Fruit fly (Drosophila melanogaster) whole organism, embryonic: ENCODE measurements around the gene Hinfp.
A peak's percentile ranks its signal among the peaks of the same experiment; 100 is the strongest.

ENCODE experiments used
- ATbp ChIP-seq: fragments of 200-800 bp; sonication (Bioruptor generic); optimal IDR thresholded peaks from 2 replicates; lab custom pipeline; 2017; ENCODE audit warnings: missing biosample characterization, mild to moderate bottlenecking, missing genetic modification characterization, missing genetic modification reagents
- Asciz ChIP-seq: fragments of 200-800 bp; sonication (Bioruptor generic); optimal IDR thresholded peaks from 2 replicates; lab custom pipeline; 2017; ENCODE audit warnings: missing biosample characterization, mild to moderate bottlenecking, missing genetic modification characterization, missing genetic modification reagents
- Bdp1 ChIP-seq: fragments of 200-800 bp; sonication (Bioruptor generic); optimal IDR thresholded peaks from 3 replicates; lab custom pipeline; 2016; ENCODE audit warnings: missing biosample characterization, missing genetic modification characterization
- CG10267 ChIP-seq: fragments of 200-800 bp; sonication (Bioruptor generic); optimal IDR thresholded peaks from 2 replicates; lab custom pipeline; 2018; ENCODE audit warnings: missing biosample characterization, mild to moderate bottlenecking, missing genetic modification characterization, moderate library complexity
- CG10543 ChIP-seq: fragments of 200-800 bp; sonication (Bioruptor generic); optimal IDR thresholded peaks from 3 replicates; lab custom pipeline; 2017; ENCODE audit warnings: missing biosample characterization, mild to moderate bottlenecking, missing genetic modification characterization, moderate library complexity
- CG12104 ChIP-seq: fragments of 200-800 bp; sonication (Bioruptor generic); optimal IDR thresholded peaks from 3 replicates; lab custom pipeline; 2016; ENCODE audit warnings: missing biosample characterization, missing genetic modification characterization
- CG12236 ChIP-seq: fragments of 200-800 bp; sonication (Bioruptor generic); optimal IDR thresholded peaks from 2 replicates; lab custom pipeline; 2016; ENCODE audit warnings: missing biosample characterization, missing genetic modification characterization
- CG12769 ChIP-seq: fragments of 200-800 bp; sonication (Bioruptor generic); optimal IDR thresholded peaks from 2 replicates; lab custom pipeline; 2019; ENCODE audit warnings: missing biosample characterization, mild to moderate bottlenecking, missing genetic modification characterization, moderate library complexity
- CG17568 ChIP-seq: fragments of 200-800 bp; sonication (Bioruptor generic); optimal IDR thresholded peaks from 2 replicates; lab custom pipeline; 2018; ENCODE audit warnings: missing biosample characterization, mild to moderate bottlenecking, missing genetic modification characterization, moderate library complexity
- CG1832 ChIP-seq: fragments of 200-800 bp; sonication (Bioruptor generic); optimal IDR thresholded peaks from 2 replicates; lab custom pipeline; 2017; ENCODE audit warnings: missing biosample characterization, mild to moderate bottlenecking, missing genetic modification characterization, inconsistent platforms
- CG2199 ChIP-seq: fragments of 200-800 bp; sonication (Bioruptor generic); IDR thresholded peaks from 3 replicates; pipeline ENCODE4 v1.3.6; 2022; ENCODE audit warnings: missing biosample characterization, missing genetic modification characterization
- CG2875 ChIP-seq: fragments of 200-800 bp; sonication (Bioruptor generic); optimal IDR thresholded peaks from 2 replicates; lab custom pipeline; 2017; ENCODE audit warnings: missing biosample characterization, mild to moderate bottlenecking, missing genetic modification characterization, missing genetic modification reagents
- CG3407 ChIP-seq: fragments of 200-800 bp; sonication (Bioruptor generic); optimal IDR thresholded peaks from 2 replicates; lab custom pipeline; 2018; ENCODE audit warnings: missing biosample characterization, mild to moderate bottlenecking, missing genetic modification characterization
- CG4360 ChIP-seq: fragments of 200-800 bp; sonication (Bioruptor generic); IDR thresholded peaks from 2 replicates; pipeline ENCODE4 v1.3.6; 2022; ENCODE audit warnings: missing biosample characterization, missing genetic modification characterization
- E2f2 ChIP-seq: fragments of 200-800 bp; sonication (Bioruptor generic); IDR thresholded peaks from 2 replicates; pipeline ENCODE4 v1.3.6; 2022; ENCODE audit warnings: missing biosample characterization, missing genetic modification characterization
- ERR ChIP-seq: fragments of 200-800 bp; sonication (Bioruptor generic); optimal IDR thresholded peaks from 2 replicates; lab custom pipeline; 2016; ENCODE audit warnings: missing biosample characterization, missing genetic modification characterization
- Fer2 ChIP-seq: fragments of 200-800 bp; sonication (Bioruptor generic); optimal IDR thresholded peaks from 2 replicates; lab custom pipeline; 2018; ENCODE audit warnings: missing biosample characterization, mild to moderate bottlenecking, missing genetic modification characterization, moderate library complexity
- Hand ChIP-seq: fragments of 200-800 bp; sonication (Bioruptor generic); optimal IDR thresholded peaks from 2 replicates; lab custom pipeline; 2017; ENCODE audit warnings: mild to moderate bottlenecking, missing biosample characterization, missing genetic modification reagents, missing genetic modification characterization
- Hey ChIP-seq: fragments of 200-800 bp; sonication (Bioruptor generic); optimal IDR thresholded peaks from 3 replicates; lab custom pipeline; 2018; ENCODE audit warnings: missing biosample characterization, mild to moderate bottlenecking, missing genetic modification characterization
- HmgZ ChIP-seq: fragments of 200-800 bp; sonication (Bioruptor generic); optimal IDR thresholded peaks from 2 replicates; lab custom pipeline; 2018; ENCODE audit warnings: missing biosample characterization, mild to moderate bottlenecking, missing genetic modification characterization
- MESR4 ChIP-seq: fragments of 200-800 bp; sonication (Bioruptor generic); optimal IDR thresholded peaks from 2 replicates; lab custom pipeline; 2018; ENCODE audit warnings: missing biosample characterization, mild to moderate bottlenecking, missing genetic modification characterization, moderate library complexity
- Mad ChIP-seq: fragments of 200-800 bp; sonication (Bioruptor generic); optimal IDR thresholded peaks from 2 replicates; lab custom pipeline; 2016; ENCODE audit warnings: missing biosample characterization, missing genetic modification characterization
- Mrtf ChIP-seq: fragments of 200-800 bp; sonication (Bioruptor generic); IDR thresholded peaks from 3 replicates; pipeline ENCODE4 v1.3.6; 2022; ENCODE audit warnings: missing biosample characterization, missing genetic modification characterization
- Nf-YC ChIP-seq: fragments of 200-800 bp; optimal IDR thresholded peaks from 3 replicates; lab custom pipeline; 2019; ENCODE audit warnings: missing biosample characterization, mild to moderate bottlenecking, missing genetic modification characterization, moderate library complexity
- Sry-β ChIP-seq: fragments of 200-800 bp; sonication (Bioruptor generic); optimal IDR thresholded peaks from 2 replicates; lab custom pipeline; 2018; ENCODE audit warnings: missing biosample characterization, mild to moderate bottlenecking, missing genetic modification characterization, moderate library complexity
- Trl ChIP-seq, 3 experiments: fragments of >200 bp in 2 of 3; fragments of 200-800 bp in 1 of 3; sonication (Bioruptor generic) in 1 of 3; optimal IDR thresholded peaks; 2 replicates in 1 of 3; 3 replicates in 2 of 3; lab custom pipeline; 2016 to 2017; ENCODE audit warnings: missing biosample characterization in 1 of 3, missing genetic modification characterization in 1 of 3
- bigmax ChIP-seq: fragments of 200-800 bp; sonication (Bioruptor generic); optimal IDR thresholded peaks from 2 replicates; lab custom pipeline; 2018; ENCODE audit warnings: missing biosample characterization, mild to moderate bottlenecking, missing genetic modification characterization
- br ChIP-seq: fragments of >200 bp; optimal IDR thresholded peaks from 2 replicates; lab custom pipeline; 2017
- crc ChIP-seq: fragments of 200-800 bp; sonication (Bioruptor generic); optimal IDR thresholded peaks from 2 replicates; lab custom pipeline; 2016; ENCODE audit warnings: missing biosample characterization, missing genetic modification characterization
- croc ChIP-seq: fragments of 200-800 bp; sonication (Bioruptor generic); conservative IDR thresholded peaks from 3 replicates; pipeline ENCODE4 v1.3.6; 2022; ENCODE audit warnings: missing biosample characterization, missing genetic modification characterization
- da ChIP-seq: fragments of 200-800 bp; sonication (Bioruptor generic); optimal IDR thresholded peaks from 2 replicates; lab custom pipeline; 2016; ENCODE audit warnings: missing biosample characterization, missing genetic modification characterization
- dan ChIP-seq: fragments of 200-800 bp; sonication (Bioruptor generic); IDR thresholded peaks from 2 replicates; pipeline ENCODE4 v1.3.6; 2022; ENCODE audit warnings: missing biosample characterization, missing genetic modification characterization
- dati ChIP-seq: fragments of 200-800 bp; sonication (Bioruptor generic); IDR thresholded peaks from 2 replicates; pipeline ENCODE4 v1.3.6; 2022; ENCODE audit warnings: missing biosample characterization, missing genetic modification characterization
- gce ChIP-seq: fragments of 200-800 bp; sonication (Bioruptor generic); IDR thresholded peaks from 3 replicates; pipeline ENCODE4 v1.3.6; 2022; ENCODE audit warnings: missing biosample characterization, missing genetic modification characterization
- gfzf ChIP-seq: fragments of 200-800 bp; sonication (Bioruptor generic); optimal IDR thresholded peaks from 2 replicates; lab custom pipeline; 2016; ENCODE audit warnings: missing biosample characterization, mild to moderate bottlenecking, missing genetic modification characterization, moderate library complexity
- jigr1 ChIP-seq: fragments of 200-800 bp; sonication (Bioruptor generic); IDR thresholded peaks from 3 replicates; pipeline ENCODE4 v1.3.6; 2022; ENCODE audit warnings: missing biosample characterization, missing genetic modification characterization
- kah ChIP-seq: fragments of 200-800 bp; sonication (Bioruptor generic); optimal IDR thresholded peaks from 2 replicates; lab custom pipeline; 2018; ENCODE audit warnings: missing biosample characterization, mild to moderate bottlenecking, missing genetic modification characterization
- kay ChIP-seq: fragments of 200-800 bp; sonication (Bioruptor generic); optimal IDR thresholded peaks from 2 replicates; lab custom pipeline; 2016; ENCODE audit warnings: missing biosample characterization, missing genetic modification characterization
- mam ChIP-seq: fragments of 200-800 bp; sonication (Bioruptor generic); optimal IDR thresholded peaks from 3 replicates; lab custom pipeline; 2016; ENCODE audit warnings: missing biosample characterization, missing genetic modification characterization
- nerfin-2 ChIP-seq: fragments of 200-800 bp; sonication (Bioruptor generic); IDR thresholded peaks from 2 replicates; pipeline ENCODE4 v1.3.6; 2022; ENCODE audit warnings: missing biosample characterization, missing genetic modification characterization; ENCODE audit not compliant: partially characterized antibody
- nom ChIP-seq: fragments of 200-800 bp; sonication (Bioruptor generic); optimal IDR thresholded peaks from 2 replicates; lab custom pipeline; 2017; ENCODE audit warnings: missing biosample characterization, missing genetic modification characterization, mild to moderate bottlenecking, moderate library complexity, missing genetic modification reagents
- pfk ChIP-seq: fragments of 200-800 bp; sonication (Bioruptor generic); optimal IDR thresholded peaks from 2 replicates; lab custom pipeline; 2018; ENCODE audit warnings: missing biosample characterization, mild to moderate bottlenecking, missing genetic modification characterization, moderate library complexity
- pita ChIP-seq: fragments of 200-800 bp; sonication (Bioruptor generic); optimal IDR thresholded peaks from 2 replicates; lab custom pipeline; 2017; ENCODE audit warnings: missing biosample characterization, mild to moderate bottlenecking, missing genetic modification characterization
- sr ChIP-seq: fragments of 200-800 bp; sonication (Bioruptor generic); IDR thresholded peaks from 3 replicates; pipeline ENCODE4 v1.3.6; 2022; ENCODE audit warnings: missing biosample characterization, missing genetic modification characterization
- tap ChIP-seq: fragments of 200-800 bp; optimal IDR thresholded peaks from 3 replicates; lab custom pipeline; 2019; ENCODE audit warnings: missing biosample characterization, mild to moderate bottlenecking, missing genetic modification characterization, moderate library complexity
- vvl ChIP-seq: fragments of 200-800 bp; sonication (Bioruptor generic); IDR thresholded peaks from 2 replicates; pipeline ENCODE4 v1.3.6; 2022; ENCODE audit warnings: missing biosample characterization, missing genetic modification characterization

The Hinfp gene

dm6 chrX:655492-656379 lies 30.4 kb downstream of the Hinfp start, which contains the start of the genes Hmt4-20 and SkpA (continued):
- peak; percentile 82 for TF ChIP-seq nerfin-2 (GFP tag; lab: Robert Waterston, UW)
- peak; percentile 50 for TF ChIP-seq Sry-β
- TF ChIP-seq crc, result no peak
- no peak for TF ChIP-seq kah (GFP tag; lab: Kevin White, UChicago)
- no peak for TF ChIP-seq br
- TF ChIP-seq Mad (GFP tag; lab: Kevin White, UChicago), result no peak
- no peak for TF ChIP-seq CG10543 (GFP tag; lab: Kevin White, UChicago)
- no peak for TF ChIP-seq ERR
- TF ChIP-seq gce (GFP tag; lab: Robert Waterston, UW), result no peak
- peak; percentile 78 for TF ChIP-seq pita (GFP tag; lab: Kevin White, UChicago)
- no peak for TF ChIP-seq Hey (tag; lab: Kevin White, UChicago)
- TF ChIP-seq Mrtf, result no peak
- TF ChIP-seq E2f2 (GFP tag; lab: Robert Waterston, UW), result peak; percentile 55
- TF ChIP-seq ATbp, result no peak
- TF ChIP-seq CG12236 (GFP tag; lab: Kevin White, UChicago), result no peak
- TF ChIP-seq CG4360, result no peak
- TF ChIP-seq CG3407, result no peak
- peak; percentile 62 for TF ChIP-seq CG10267 (tag; lab: Kevin White, UChicago)
- no peak for TF ChIP-seq dati (GFP tag; lab: Robert Waterston, UW)
- TF ChIP-seq Nf-YC (tag; lab: Kevin White, UChicago), result no peak
- peak; percentile 15 for TF ChIP-seq mam (GFP tag; lab: Kevin White, UChicago)
- no peak for TF ChIP-seq CG2875 (GFP tag; lab: Kevin White, UChicago)
- TF ChIP-seq croc (GFP tag; lab: Robert Waterston, UW), result no peak
- TF ChIP-seq CG1832 (GFP tag; lab: Kevin White, UChicago), result peak; percentile 84
- peak; percentile 18 for TF ChIP-seq da

DNA sequence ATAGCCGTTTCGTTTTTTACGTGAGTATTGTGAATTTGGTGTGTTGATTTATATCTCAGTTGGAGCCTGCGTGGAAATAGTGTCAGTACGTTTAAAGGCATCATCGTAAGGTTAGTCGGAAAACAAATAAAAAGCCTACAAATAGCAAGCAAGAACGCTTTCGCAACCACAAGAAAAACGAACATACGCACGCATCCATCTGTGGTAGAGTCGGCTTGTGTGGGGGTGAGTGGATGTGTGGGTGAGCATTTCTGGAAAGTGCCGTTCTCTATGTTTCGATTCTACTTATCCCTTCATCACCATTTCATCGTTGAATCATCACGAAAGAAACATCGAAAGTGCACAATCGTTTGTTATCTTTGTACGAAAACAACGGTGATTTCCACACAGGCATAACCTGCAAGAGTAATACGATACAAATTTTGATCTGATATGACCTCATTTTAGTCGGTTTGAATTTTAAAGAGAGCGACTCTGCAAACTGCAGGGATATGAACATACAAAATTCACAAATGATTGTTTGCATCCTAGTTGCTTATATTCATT lies 31.1 kb downstream of the Hinfp start:
- TF ChIP-seq CG17568 (GFP tag; lab: Kevin White, UChicago) (peak; percentile 33), MESR4 (GFP tag; lab: Kevin White, UChicago) (peak; percentile 67), HmgZ (no peak), Trl (optimal IDR thresholded peaks at IDR 0.05; lab: Kevin White, UChicago) (peak in 1 of 2 experiments; percentile 11), Trl (GFP tag; optimal IDR thresholded peaks at IDR 0.05; lab: Kevin White, UChicago) (no peak), sr (peak; percentile 62; the same call in 2 of the 3 replicates), dan (GFP tag; lab: Robert Waterston, UW) (no peak), CG12769 (tag; lab: Kevin White, UChicago) (peak; percentile 9), bigmax (peak; percentile 40), CG12104 (GFP tag; lab: Kevin White, UChicago) (no peak), jigr1 (GFP tag; lab: Robert Waterston, UW) (no peak), vvl (GFP tag; lab: Robert Waterston, UW) (peak; percentile 9; the same call in 1 of the 2 replicates), Hand (GFP tag; lab: Kevin White, UChicago) (peak; percentile 25), Asciz (no peak), CG2199 (GFP tag; lab: Robert Waterston, UW) (0 out of 3 replicates have a peak, but pooled peaks have one; percentile 15), E2f2 (GFP tag; lab: Robert Waterston, UW) (0 out of 2 replicates have a peak, but pooled peaks have one; percentile 2), kay (GFP tag; lab: Kevin White, UChicago) (peak; percentile 16), Bdp1 (GFP tag; lab: Kevin White, UChicago) (no peak), gfzf (GFP tag; lab: Kevin White, UChicago) (no peak), tap (no peak), Fer2 (tag; lab: Kevin White, UChicago) (no peak), pfk (peak; percentile 80), nom (GFP tag; lab: Kevin White, UChicago) (peak; percentile 40)
